Fruit fly (Drosophila melanogaster): ENCODE measurements around the gene Grl36b.

The Grl36b gene

DNA sequence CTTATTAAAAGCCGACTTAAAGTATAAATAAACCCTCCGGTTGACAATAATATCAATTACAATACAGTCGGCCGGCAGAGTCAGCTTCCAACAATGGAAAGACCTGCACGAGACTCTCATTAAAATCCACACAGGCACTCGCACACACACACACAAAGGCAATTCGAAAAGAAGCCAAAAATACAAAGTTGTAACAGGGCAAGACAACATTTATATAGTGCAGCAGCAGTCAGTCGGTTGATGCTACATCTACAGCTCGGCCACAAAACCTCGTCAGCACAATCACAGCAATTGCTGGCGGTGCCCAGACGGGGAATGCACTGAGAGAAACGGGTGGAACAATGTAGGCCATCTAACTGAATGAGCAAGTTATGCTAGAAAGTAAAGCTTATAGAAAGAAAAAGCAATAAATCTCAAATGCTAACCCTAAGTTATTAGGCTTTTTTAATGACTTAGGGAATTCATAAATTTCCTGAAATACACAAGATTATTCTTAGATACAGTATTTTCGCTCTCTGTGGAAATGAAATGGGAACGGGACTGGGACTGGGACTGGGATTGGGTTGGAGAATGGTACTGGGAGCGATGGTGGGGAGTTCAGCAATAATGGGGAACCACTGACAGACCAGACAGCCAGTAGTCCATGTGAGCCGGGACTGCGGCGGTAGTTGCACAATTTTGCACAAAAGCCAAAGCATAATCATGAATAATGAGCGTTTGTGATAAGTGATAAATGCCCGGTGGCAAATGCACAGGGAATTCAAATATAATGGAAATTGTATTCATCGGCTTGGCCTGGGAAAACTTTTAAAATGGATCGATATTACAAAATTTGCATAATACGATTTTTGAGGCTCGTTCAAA, 4.0 kb downstream of the Grl36b start (continued):
- TF ChIP-seq NC2β (GFP tag; optimal IDR thresholded peaks at IDR 0.05) (peak; percentile 6), corto (GFP tag; optimal IDR thresholded peaks at IDR 0.05) (peak; percentile 78), Hsf (GFP tag; optimal IDR thresholded peaks at IDR 0.05) (peak; percentile 57), CG18619 (GFP tag; optimal IDR thresholded peaks at IDR 0.05) (no peak), da (GFP tag; optimal IDR thresholded peaks at IDR 0.05) (no peak), CG30403 (GFP tag; optimal IDR thresholded peaks at IDR 0.05) (peak; percentile 43), Chrac-16 (GFP tag; optimal IDR thresholded peaks at IDR 0.05) (peak; percentile 33), sens-2 (GFP tag; IDR thresholded peaks at IDR 0.05) (peak; percentile 35; the same call in 1 of the 2 replicates), Ptx1 (GFP tag; IDR thresholded peaks at IDR 0.05) (peak; percentile 59), Oli (tag; optimal IDR thresholded peaks at IDR 0.05) (peak; percentile 45), Asciz (GFP tag; optimal IDR thresholded peaks at IDR 0.05) (peak; percentile 21), CG32532 (GFP tag; IDR thresholded peaks at IDR 0.05) (peak; percentile 55; the same call in 1 of the 2 replicates), CG8944 (GFP tag; optimal IDR thresholded peaks at IDR 0.05) (peak; percentile 33), CG8281 (tag; optimal IDR thresholded peaks at IDR 0.05) (no peak), CG8478 (optimal IDR thresholded peaks at IDR 0.05) (no peak), HHEX (GFP tag; optimal IDR thresholded peaks at IDR 0.05) (peak; percentile 48), knrl (GFP tag; IDR thresholded peaks at IDR 0.05; ENCODE audit: partially characterized antibody) (no peak), nmo (GFP tag; optimal IDR thresholded peaks at IDR 0.05) (peak; percentile 63), D19B (GFP tag; optimal IDR thresholded peaks at IDR 0.05) (no peak), sc (optimal IDR thresholded peaks at IDR 0.05) (no peak), sc (GFP tag; optimal IDR thresholded peaks at IDR 0.05) (no peak), CG10366 (GFP tag; IDR thresholded peaks at IDR 0.05) (peak; percentile 37), ems (GFP tag; optimal IDR thresholded peaks at IDR 0.05) (peak; percentile 42), CG14441 (GFP tag; IDR thresholded peaks at IDR 0.05) (0 out of 2 replicates have a peak, but pooled peaks have one; percentile 39), CG9932 (GFP tag; IDR thresholded peaks at IDR 0.05) (no peak), pum (GFP tag; optimal IDR thresholded peaks at IDR 0.05) (peak; percentile 29), chif (GFP tag; optimal IDR thresholded peaks at IDR 0.05) (peak; percentile 28 to 35), CG7839 (tag; optimal IDR thresholded peaks at IDR 0.05) (peak; percentile 63), CG12659 (GFP tag; optimal IDR thresholded peaks at IDR 0.05) (peak; percentile 26), CG4360 (GFP tag; IDR thresholded peaks at IDR 0.05) (no peak), chm (GFP tag; IDR thresholded peaks at IDR 0.05) (no peak), E2f2 (GFP tag; IDR thresholded peaks at IDR 0.05) (0 out of 2 replicates have a peak, but pooled peaks have one; percentile 19), Hr51 (GFP tag; optimal IDR thresholded peaks at IDR 0.05) (peak in 1 of 2 experiments; percentile 42), CG10959 (GFP tag; IDR thresholded peaks at IDR 0.05) (no peak), CG10565 (GFP tag; optimal IDR thresholded peaks at IDR 0.05) (no peak), grn (GFP tag; optimal IDR thresholded peaks at IDR 0.05) (no peak), CG6689 (GFP tag; IDR thresholded peaks at IDR 0.05) (peak; percentile 41), nau (GFP tag; optimal IDR thresholded peaks at IDR 0.05) (peak; percentile 29), CG31224 (GFP tag; IDR thresholded peaks at IDR 0.05) (peak; percentile 46; the same call in 1 of the 2 replicates), CG4404 (GFP tag; IDR thresholded peaks at IDR 0.05) (no peak), CG9727 (GFP tag; optimal IDR thresholded peaks at IDR 0.05) (peak; percentile 35), HmgZ (tag; optimal IDR thresholded peaks at IDR 0.05) (no peak), unpg (GFP tag; optimal IDR thresholded peaks at IDR 0.05) (peak; percentile 53), CoRest (tag; optimal IDR thresholded peaks at IDR 0.05) (peak; percentile 43), al (GFP tag; IDR thresholded peaks at IDR 0.05) (no peak), pfk (GFP tag; optimal IDR thresholded peaks at IDR 0.05) (no peak), CG30020 (tag; optimal IDR thresholded peaks at IDR 0.05) (no peak), Rx (GFP tag; IDR thresholded peaks at IDR 0.05) (peak; percentile 5; the same call in 1 of the 2 replicates), Max (GFP tag; optimal IDR thresholded peaks at IDR 0.05) (peak; percentile 32)
